Worm (Caenorhabditis elegans): Measurements from ENCODE around the gene pak-2.

ce11 chrV:11002434-11002833 is 36.8 kb downstream of the pak-2 start, which contains the start of gene F53B7.4:
- TF ChIP-seq lsy-2 (tag; optimal IDR thresholded peaks at IDR 0.05) (no peak), nhr-12 (tag; optimal IDR thresholded peaks at IDR 0.05) (no peak), lin-13 (tag; optimal IDR thresholded peaks at IDR 0.05) (no peak), ces-1 (GFP tag; optimal IDR thresholded peaks at IDR 0.05) (no peak), unc-39 (tag; optimal IDR thresholded peaks at IDR 0.05) (no peak), pha-4 (tag; optimal IDR thresholded peaks at IDR 0.05) (no peak), bed-3 (GFP tag; optimal IDR thresholded peaks at IDR 0.05) (no peak), unc-62 (GFP tag; optimal IDR thresholded peaks at IDR 0.05) (no peak), nhr-237 (tag; optimal IDR thresholded peaks at IDR 0.05) (no peak), elt-1 (tag; optimal IDR thresholded peaks at IDR 0.05; ENCODE audit: borderline replicate concordance, insufficient read depth) (no peak), elt-3 (tag; optimal IDR thresholded peaks at IDR 0.05) (no peak), nhr-76 (tag; optimal IDR thresholded peaks at IDR 0.05) (no peak)

All from whole organism, mixed stage, embryonic.